Worm (Caenorhabditis elegans) whole organism, L1 larva: Measurements from ENCODE around the gene F46B3.16.

Source experiments
- C16A3.4 ChIP-seq: fragments of 150-350 bp; optimal IDR thresholded peaks from 2 replicates; lab custom pipeline; 2014; ENCODE audit warnings: missing biosample characterization, missing genetic modification characterization
- Y116A8C.19 ChIP-seq: sonication (generic microtip); optimal IDR thresholded peaks from 2 replicates; lab custom pipeline; 2016; ENCODE audit warnings: missing compliant biosample characterization, missing genetic modification characterization, borderline replicate concordance
- aly-2 ChIP-seq: fragments of 150-350 bp; optimal IDR thresholded peaks from 2 replicates; lab custom pipeline; 2014; ENCODE audit warnings: missing biosample characterization, missing genetic modification characterization
- ama-1 ChIP-seq: fragments of 150-350 bp; optimal IDR thresholded peaks from 2 replicates; lab custom pipeline; 2014
- blmp-1 ChIP-seq: fragments of 150-350 bp; optimal IDR thresholded peaks from 2 replicates; lab custom pipeline; 2014; ENCODE audit warnings: missing biosample characterization, missing genetic modification characterization
- ceh-63 ChIP-seq: fragments of 200-800 bp; sonication (Bioruptor generic); optimal IDR thresholded peaks from 2 replicates; lab custom pipeline; 2018; ENCODE audit warnings: mild to moderate bottlenecking, missing genetic modification characterization, missing compliant biosample characterization
- ceh-8 ChIP-seq: fragments of 200-800 bp; sonication (Bioruptor generic); optimal IDR thresholded peaks from 2 replicates; lab custom pipeline; 2018; ENCODE audit warnings: mild to moderate bottlenecking, missing genetic modification characterization, moderate library complexity, missing compliant biosample characterization
- ceh-82 ChIP-seq, 3 experiments: fragments of 150-350 bp in 1 of 3; sonication (generic microtip) in 2 of 3; optimal IDR thresholded peaks; 2 replicates each; lab custom pipeline; 2014 to 2017; ENCODE audit warnings: missing biosample characterization in 3 of 3, missing genetic modification characterization in 3 of 3
- ceh-90 ChIP-seq: sonication (generic microtip); optimal IDR thresholded peaks from 2 replicates; lab custom pipeline; 2016; ENCODE audit warnings: missing genetic modification characterization, missing compliant biosample characterization
- efl-3 ChIP-seq: fragments of 200-800 bp; sonication (Bioruptor generic); optimal IDR thresholded peaks from 2 replicates; lab custom pipeline; 2018; ENCODE audit warnings: mild to moderate bottlenecking, missing genetic modification characterization, missing compliant biosample characterization
- egl-13 ChIP-seq: sonication (generic microtip); optimal IDR thresholded peaks from 2 replicates; lab custom pipeline; 2016; ENCODE audit warnings: missing genotype, missing genetic modification reagents, missing genetic modification characterization, missing compliant biosample characterization
- elt-2 ChIP-seq: sonication (generic microtip); optimal IDR thresholded peaks from 2 replicates; lab custom pipeline; 2016; ENCODE audit warnings: missing genetic modification characterization, mild to moderate bottlenecking, inconsistent platforms, missing compliant biosample characterization, missing genetic modification reagents
- fkh-10 ChIP-seq: sonication (generic microtip); optimal IDR thresholded peaks from 2 replicates; lab custom pipeline; 2017; ENCODE audit warnings: missing biosample characterization, missing genetic modification reagents, missing genetic modification characterization
- grh-1 ChIP-seq: fragments of 200-800 bp; sonication (Bioruptor generic); IDR thresholded peaks from 2 replicates; pipeline ENCODE4 v1.3.6; 2022; ENCODE audit warnings: missing genetic modification reagents, missing genetic modification characterization, missing compliant biosample characterization
- hlh-4 ChIP-seq: sonication (generic microtip); optimal IDR thresholded peaks from 2 replicates; lab custom pipeline; 2016; ENCODE audit warnings: mild to moderate bottlenecking, missing genetic modification characterization, missing compliant biosample characterization
- isw-1 ChIP-seq: fragments of 200-800 bp; sonication (Bioruptor generic); IDR thresholded peaks from 2 replicates; pipeline ENCODE4 v1.3.6; 2022; ENCODE audit warnings: missing genetic modification characterization, missing compliant biosample characterization
- lin-13 ChIP-seq: fragments of 150-350 bp; optimal IDR thresholded peaks from 2 replicates; lab custom pipeline; 2014; ENCODE audit warnings: missing biosample characterization, missing genetic modification reagents, missing genetic modification characterization
- lin-14 ChIP-seq: fragments of 200-800 bp; sonication (Bioruptor generic); optimal IDR thresholded peaks from 2 replicates; lab custom pipeline; 2018; ENCODE audit warnings: mild to moderate bottlenecking, missing genetic modification characterization, moderate library complexity, missing compliant biosample characterization
- lin-15B ChIP-seq: fragments of 150-350 bp; sonication (generic microtip); optimal IDR thresholded peaks from 3 replicates; lab custom pipeline; 2014; ENCODE audit warnings: missing biosample characterization, missing genetic modification characterization
- lin-35 ChIP-seq, 2 experiments: fragments of 150-350 bp; optimal IDR thresholded peaks; 2 replicates each; lab custom pipeline; 2014; ENCODE audit warnings: missing biosample characterization in 2 of 2, missing genetic modification characterization in 2 of 2, missing genetic modification reagents in 2 of 2
- lin-39 ChIP-seq: fragments of 150-350 bp; optimal IDR thresholded peaks from 2 replicates; lab custom pipeline; 2014; ENCODE audit warnings: missing biosample characterization, missing genetic modification reagents, missing genetic modification characterization
- lir-3 ChIP-seq: sonication (generic microtip); optimal IDR thresholded peaks from 2 replicates; lab custom pipeline; 2016; ENCODE audit warnings: mild to moderate bottlenecking, missing genetic modification characterization, moderate library complexity, missing compliant biosample characterization; ENCODE audit not compliant: poor library complexity
- mab-9 ChIP-seq: fragments of 200-800 bp; sonication (Bioruptor generic); IDR thresholded peaks from 2 replicates; pipeline ENCODE4 v1.3.6; 2022; ENCODE audit warnings: missing genetic modification reagents, missing genetic modification characterization, missing compliant biosample characterization
- nhr-237 ChIP-seq: fragments of 150-350 bp; optimal IDR thresholded peaks from 2 replicates; lab custom pipeline; 2014; ENCODE audit warnings: missing biosample characterization, missing genetic modification characterization
- nhr-47 ChIP-seq: sonication (generic microtip); optimal IDR thresholded peaks from 2 replicates; lab custom pipeline; 2016; ENCODE audit warnings: mild to moderate bottlenecking, missing genetic modification characterization, moderate library complexity, missing compliant biosample characterization
- nhr-77 ChIP-seq: fragments of 150-350 bp; optimal IDR thresholded peaks from 2 replicates; lab custom pipeline; 2014; ENCODE audit warnings: missing biosample characterization, missing genetic modification characterization
- nhr-84 ChIP-seq: sonication (generic microtip); optimal IDR thresholded peaks from 2 replicates; lab custom pipeline; 2017; ENCODE audit warnings: missing biosample characterization, missing genetic modification characterization
- nhr-85 ChIP-seq: sonication (generic microtip); peaks from one replicate; lab custom pipeline; 2016; ENCODE audit warnings: missing genetic modification characterization, inconsistent platforms, missing compliant biosample characterization
- pag-3 ChIP-seq: sonication (generic microtip); optimal IDR thresholded peaks from 2 replicates; lab custom pipeline; 2017; ENCODE audit warnings: missing genetic modification characterization, mild to moderate bottlenecking, missing compliant biosample characterization, antibody characterized with exemption, borderline replicate concordance; ENCODE audit not compliant: insufficient read depth
- skn-1 ChIP-seq: fragments of 150-350 bp; optimal IDR thresholded peaks from 2 replicates; lab custom pipeline; 2014; ENCODE audit warnings: missing biosample characterization, missing genetic modification characterization
- snpc-4 ChIP-seq: fragments of 150-350 bp; optimal IDR thresholded peaks from 2 replicates; lab custom pipeline; 2014; ENCODE audit warnings: missing biosample characterization, missing genetic modification characterization
- sptf-1 ChIP-seq: fragments of 150-350 bp; optimal IDR thresholded peaks from 2 replicates; lab custom pipeline; 2014; ENCODE audit warnings: missing biosample characterization, missing genetic modification characterization
- tbx-2 ChIP-seq: sonication (generic microtip); optimal IDR thresholded peaks from 2 replicates; lab custom pipeline; 2016; ENCODE audit warnings: missing genetic modification characterization, missing compliant biosample characterization
- tlp-1 ChIP-seq: fragments of 150-350 bp; optimal IDR thresholded peaks from 2 replicates; lab custom pipeline; 2014; ENCODE audit warnings: missing biosample characterization, missing genetic modification characterization
- unc-130 ChIP-seq: fragments of 150-350 bp; optimal IDR thresholded peaks from 2 replicates; lab custom pipeline; 2017; ENCODE audit warnings: missing biosample characterization, missing genetic modification characterization, inconsistent platforms
- unc-30 ChIP-seq: sonication (generic microtip); optimal IDR thresholded peaks from 2 replicates; lab custom pipeline; 2017; ENCODE audit warnings: missing biosample characterization, missing genetic modification characterization
- unc-62 ChIP-seq: fragments of 150-350 bp; optimal IDR thresholded peaks from 2 replicates; lab custom pipeline; 2014; ENCODE audit warnings: missing biosample characterization, missing genetic modification reagents, missing genetic modification characterization
- unc-98 ChIP-seq: fragments of 200-800 bp; sonication (Bioruptor generic); IDR thresholded peaks from 2 replicates; pipeline ENCODE4 v1.3.6; 2022; ENCODE audit warnings: missing genetic modification characterization, missing compliant biosample characterization
- vab-15 ChIP-seq: sonication (generic microtip); optimal IDR thresholded peaks from 2 replicates; lab custom pipeline; 2017; ENCODE audit warnings: missing genotype, mild to moderate bottlenecking, missing genetic modification characterization, missing compliant biosample characterization
- xbp-1 ChIP-seq: sonication (generic microtip); optimal IDR thresholded peaks from 2 replicates; lab custom pipeline; 2016; ENCODE audit warnings: missing genetic modification characterization, missing compliant biosample characterization
- zip-4 ChIP-seq: fragments of 200-800 bp; sonication (Bioruptor generic); optimal IDR thresholded peaks from 2 replicates; lab custom pipeline; 2018; ENCODE audit warnings: mild to moderate bottlenecking, missing genetic modification characterization, moderate library complexity, missing compliant biosample characterization
- ztf-11 ChIP-seq, 2 experiments: sonication (generic microtip); optimal IDR thresholded peaks; 2 replicates each; lab custom pipeline; 2016 to 2017; ENCODE audit warnings: missing genetic modification characterization in 2 of 2, missing biosample characterization in 1 of 2, missing compliant biosample characterization in 1 of 2
- ztf-4 ChIP-seq: fragments of 150-350 bp; optimal IDR thresholded peaks from 2 replicates; lab custom pipeline; 2014; ENCODE audit warnings: missing biosample characterization, missing genetic modification characterization

F46B3.16 gene

ce11 chrV:20651923-20652322, 17.5 kb downstream of the F46B3.16 start:
- TF ChIP-seq unc-98 (GFP tag; lab: Robert Waterston, UW) (no peak), fkh-10 (GFP tag; lab: Kevin White, UChicago) (peak; percentile 32)

- no peak for TF ChIP-seq nhr-84
- no peak for TF ChIP-seq nhr-77
- TF ChIP-seq lin-35 (GFP tag; optimal IDR thresholded peaks at IDR 0.05; lab: Kevin White, UChicago): no peak
- TF ChIP-seq unc-30: no peak
- TF ChIP-seq unc-98 (GFP tag; lab: Robert Waterston, UW): no peak
- TF ChIP-seq blmp-1 (tag; lab: Kevin White, UChicago): no peak
- no peak for TF ChIP-seq lin-15B (tag; lab: Kevin White, UChicago)
- TF ChIP-seq efl-3 (GFP tag; lab: Kevin White, UChicago): no peak
- TF ChIP-seq ceh-63 (GFP tag; lab: Kevin White, UChicago): no peak
- no peak for TF ChIP-seq mab-9 (GFP tag; lab: Robert Waterston, UW)
- no peak for TF ChIP-seq snpc-4 (tag; lab: Kevin White, UChicago)
- TF ChIP-seq lin-13 (GFP tag; lab: Kevin White, UChicago): no peak
- TF ChIP-seq tbx-2: no peak
- TF ChIP-seq ztf-11 (tag; optimal IDR thresholded peaks at IDR 0.05; lab: Kevin White, UChicago): no peak
- no peak for TF ChIP-seq nhr-47
- TF ChIP-seq ceh-82 (tag; optimal IDR thresholded peaks at IDR 0.05; lab: Kevin White, UChicago): no peak
- TF ChIP-seq sptf-1 (tag; lab: Kevin White, UChicago): no peak
- no peak for TF ChIP-seq Y116A8C.19
- no peak for TF ChIP-seq lin-39 (tag; lab: Kevin White, UChicago)
These were observed 19.9 kb downstream of the F46B3.16 start, which contains the start of gene mnr-1 for ce11 chrV:20654350-20654749. TSS of gene mnr-1 (plus strand) at chrV:20654650.

DNA sequence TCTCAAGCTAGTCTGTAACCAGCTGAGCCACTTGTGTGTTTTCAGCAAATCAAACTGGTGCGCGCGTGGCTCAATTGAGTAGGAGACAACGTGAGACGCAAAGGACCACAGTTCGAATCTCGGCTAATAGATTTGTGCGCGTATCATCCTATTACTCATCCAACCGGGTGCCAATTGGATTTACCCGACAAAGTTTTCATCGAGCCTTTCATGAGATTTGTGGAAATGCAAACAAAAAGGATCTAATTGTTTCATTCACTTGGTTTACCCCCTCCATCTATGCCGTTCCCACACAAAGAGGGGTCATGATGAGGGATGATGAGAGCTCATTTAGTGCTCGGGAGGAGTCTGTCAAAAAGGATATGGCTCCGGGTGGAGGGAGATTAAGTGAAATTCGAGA, 20.7 kb downstream of the F46B3.16 start:
- no peak for TF ChIP-seq zip-4 (GFP tag; lab: Kevin White, UChicago)
- no peak for TF ChIP-seq nhr-47
- TF ChIP-seq ama-1: no peak
- TF ChIP-seq lin-35 (GFP tag; optimal IDR thresholded peaks at IDR 0.05; lab: Kevin White, UChicago): no peak
- TF ChIP-seq skn-1 (tag; lab: Kevin White, UChicago): no peak
- TF ChIP-seq tlp-1: no peak
- TF ChIP-seq blmp-1 (tag; lab: Kevin White, UChicago): no peak
- TF ChIP-seq unc-62 (GFP tag; lab: Kevin White, UChicago): no peak
- TF ChIP-seq vab-15 (tag; lab: Kevin White, UChicago): no peak
- no peak for TF ChIP-seq C16A3.4 (tag; lab: Kevin White, UChicago)
- no peak for TF ChIP-seq ceh-90 (tag; lab: Kevin White, UChicago)
- no peak for TF ChIP-seq lin-14 (GFP tag; lab: Kevin White, UChicago)
- no peak for TF ChIP-seq grh-1 (GFP tag; lab: Robert Waterston, UW)
- no peak for TF ChIP-seq xbp-1 (tag; lab: Kevin White, UChicago)
- no peak for TF ChIP-seq tbx-2
- TF ChIP-seq ztf-4: no peak
- no peak for TF ChIP-seq nhr-237 (tag; lab: Kevin White, UChicago)
- TF ChIP-seq lir-3 (tag; lab: Kevin White, UChicago): no peak
- TF ChIP-seq egl-13 (tag; lab: Kevin White, UChicago): no peak

DNA sequence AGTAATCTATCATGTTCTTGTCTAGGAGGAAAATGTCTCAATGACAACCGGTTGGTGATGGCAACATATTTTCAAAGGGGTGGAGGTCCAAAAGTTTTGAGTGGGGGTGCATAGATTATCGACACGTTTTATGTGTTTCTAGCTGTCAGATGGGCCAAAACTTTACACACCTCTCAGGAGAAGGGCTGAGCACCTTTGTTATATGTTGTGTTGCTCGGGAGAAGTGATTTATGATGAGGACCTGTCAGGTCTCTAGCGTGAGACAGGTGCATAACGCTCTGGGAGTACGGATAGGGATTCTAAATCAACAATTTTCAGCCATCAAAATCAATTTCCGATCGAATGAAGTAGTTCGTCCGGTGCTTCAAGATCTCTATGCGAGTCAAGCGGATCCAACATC, 22.2 kb downstream of the F46B3.16 start:
- TF ChIP-seq elt-2: no peak
- no peak for TF ChIP-seq ztf-4
- no peak for TF ChIP-seq nhr-85 (tag; lab: Kevin White, UChicago)
- TF ChIP-seq hlh-4 (tag; lab: Kevin White, UChicago): no peak
- no peak for TF ChIP-seq isw-1
- TF ChIP-seq grh-1 (GFP tag; lab: Robert Waterston, UW): no peak
- no peak for TF ChIP-seq pag-3 (tag; lab: Kevin White, UChicago)
- no peak for TF ChIP-seq unc-130
- TF ChIP-seq aly-2: no peak
- TF ChIP-seq lin-15B (tag; lab: Kevin White, UChicago): no peak
- no peak for TF ChIP-seq ceh-8
